Worm (Caenorhabditis elegans) whole organism, L1 larva: ENCODE measurements around the gene Y53F4B.62.
A peak's percentile ranks its signal among the peaks of the same experiment; 100 is the strongest.

Experiments
- C04F5.9 ChIP-seq: sonication (generic microtip); optimal IDR thresholded peaks from 2 replicates; lab custom pipeline; 2016; ENCODE audit warnings: missing genetic modification characterization, missing compliant biosample characterization
- C16A3.4 ChIP-seq: fragments of 150-350 bp; optimal IDR thresholded peaks from 2 replicates; lab custom pipeline; 2014; ENCODE audit warnings: missing biosample characterization, missing genetic modification characterization
- C34B4.2 ChIP-seq: sonication (generic microtip); optimal IDR thresholded peaks from 2 replicates; lab custom pipeline; 2017; ENCODE audit warnings: mild to moderate bottlenecking, missing genetic modification characterization, missing compliant biosample characterization
- Y116A8C.19 ChIP-seq: sonication (generic microtip); optimal IDR thresholded peaks from 2 replicates; lab custom pipeline; 2016; ENCODE audit warnings: missing compliant biosample characterization, missing genetic modification characterization, borderline replicate concordance
- alr-1 ChIP-seq: fragments of 200-800 bp; sonication (Bioruptor generic); optimal IDR thresholded peaks from 2 replicates; lab custom pipeline; 2018; ENCODE audit warnings: borderline replicate concordance, mild to moderate bottlenecking, missing genetic modification characterization, missing compliant biosample characterization
- aly-2 ChIP-seq: fragments of 150-350 bp; optimal IDR thresholded peaks from 2 replicates; lab custom pipeline; 2014; ENCODE audit warnings: missing biosample characterization, missing genetic modification characterization
- blmp-1 ChIP-seq: fragments of 150-350 bp; optimal IDR thresholded peaks from 2 replicates; lab custom pipeline; 2014; ENCODE audit warnings: missing biosample characterization, missing genetic modification characterization
- ceh-63 ChIP-seq: fragments of 200-800 bp; sonication (Bioruptor generic); optimal IDR thresholded peaks from 2 replicates; lab custom pipeline; 2018; ENCODE audit warnings: mild to moderate bottlenecking, missing genetic modification characterization, missing compliant biosample characterization
- ceh-8 ChIP-seq: fragments of 200-800 bp; sonication (Bioruptor generic); optimal IDR thresholded peaks from 2 replicates; lab custom pipeline; 2018; ENCODE audit warnings: mild to moderate bottlenecking, missing genetic modification characterization, moderate library complexity, missing compliant biosample characterization
- ceh-82 ChIP-seq, 3 experiments: fragments of 150-350 bp in 1 of 3; sonication (generic microtip) in 2 of 3; optimal IDR thresholded peaks; 2 replicates each; lab custom pipeline; 2014 to 2017; ENCODE audit warnings: missing biosample characterization in 3 of 3, missing genetic modification characterization in 3 of 3
- ceh-88 ChIP-seq: fragments of 200-800 bp; sonication (Bioruptor generic); IDR thresholded peaks from 2 replicates; pipeline ENCODE4 v1.3.6; 2022; ENCODE audit warnings: missing genetic modification characterization, missing compliant biosample characterization
- ceh-90 ChIP-seq: sonication (generic microtip); optimal IDR thresholded peaks from 2 replicates; lab custom pipeline; 2016; ENCODE audit warnings: missing genetic modification characterization, missing compliant biosample characterization
- ces-1 ChIP-seq: fragments of 150-350 bp; optimal IDR thresholded peaks from 2 replicates; lab custom pipeline; 2014; ENCODE audit warnings: missing biosample characterization, missing genetic modification reagents, missing genetic modification characterization
- dpl-1 ChIP-seq, 3 experiments: fragments of 150-350 bp in 2 of 3; sonication (generic microtip) in 1 of 3; optimal IDR thresholded peaks; 2 replicates each; lab custom pipeline; 2014 to 2017; ENCODE audit warnings: missing biosample characterization in 3 of 3, missing genetic modification characterization in 3 of 3, missing genetic modification reagents in 3 of 3
- egl-13 ChIP-seq: sonication (generic microtip); optimal IDR thresholded peaks from 2 replicates; lab custom pipeline; 2016; ENCODE audit warnings: missing genotype, missing genetic modification reagents, missing genetic modification characterization, missing compliant biosample characterization
- elt-2 ChIP-seq: sonication (generic microtip); optimal IDR thresholded peaks from 2 replicates; lab custom pipeline; 2016; ENCODE audit warnings: missing genetic modification characterization, mild to moderate bottlenecking, inconsistent platforms, missing compliant biosample characterization, missing genetic modification reagents
- elt-3 ChIP-seq, 6 experiments: fragments of 150-350 bp in 1 of 6; sonication (generic microtip); optimal IDR thresholded peaks; 2 replicates each; lab custom pipeline; 2017 to 2018; ENCODE audit warnings: missing biosample characterization in 6 of 6, missing genetic modification characterization in 6 of 6, inconsistent platforms in 1 of 6
- ets-5 ChIP-seq: fragments of 200-800 bp; sonication (Bioruptor generic); IDR thresholded peaks from 2 replicates; pipeline ENCODE4 v1.3.6; 2022; ENCODE audit warnings: missing genetic modification characterization, missing compliant biosample characterization
- fkh-10 ChIP-seq: sonication (generic microtip); optimal IDR thresholded peaks from 2 replicates; lab custom pipeline; 2017; ENCODE audit warnings: missing biosample characterization, missing genetic modification reagents, missing genetic modification characterization
- fkh-8 ChIP-seq: sonication (generic microtip); optimal IDR thresholded peaks from 2 replicates; lab custom pipeline; 2016; ENCODE audit warnings: mild to moderate bottlenecking, missing genetic modification characterization, missing compliant biosample characterization
- fos-1 ChIP-seq: fragments of 150-350 bp; optimal IDR thresholded peaks from 2 replicates; lab custom pipeline; 2014; ENCODE audit warnings: missing biosample characterization, missing genetic modification characterization
- hlh-17 ChIP-seq: fragments of 200-800 bp; sonication (Bioruptor generic); optimal IDR thresholded peaks from 2 replicates; lab custom pipeline; 2018; ENCODE audit warnings: missing genetic modification characterization, mild to moderate bottlenecking, missing compliant biosample characterization, moderate library complexity, borderline replicate concordance
- lin-13 ChIP-seq: fragments of 150-350 bp; optimal IDR thresholded peaks from 2 replicates; lab custom pipeline; 2014; ENCODE audit warnings: missing biosample characterization, missing genetic modification reagents, missing genetic modification characterization
- lin-15B ChIP-seq: fragments of 150-350 bp; sonication (generic microtip); optimal IDR thresholded peaks from 3 replicates; lab custom pipeline; 2014; ENCODE audit warnings: missing biosample characterization, missing genetic modification characterization
- lin-35 ChIP-seq, 2 experiments: fragments of 150-350 bp; optimal IDR thresholded peaks; 2 replicates each; lab custom pipeline; 2014; ENCODE audit warnings: missing biosample characterization in 2 of 2, missing genetic modification characterization in 2 of 2, missing genetic modification reagents in 2 of 2
- lin-39 ChIP-seq: fragments of 150-350 bp; optimal IDR thresholded peaks from 2 replicates; lab custom pipeline; 2014; ENCODE audit warnings: missing biosample characterization, missing genetic modification reagents, missing genetic modification characterization
- lir-3 ChIP-seq: sonication (generic microtip); optimal IDR thresholded peaks from 2 replicates; lab custom pipeline; 2016; ENCODE audit warnings: mild to moderate bottlenecking, missing genetic modification characterization, moderate library complexity, missing compliant biosample characterization; ENCODE audit not compliant: poor library complexity
- lsy-2 ChIP-seq, 2 experiments: fragments of 150-350 bp; optimal IDR thresholded peaks; 2 replicates each; lab custom pipeline; 2014; ENCODE audit warnings: missing biosample characterization in 2 of 2, missing genetic modification characterization in 2 of 2
- mep-1 ChIP-seq: fragments of 150-350 bp; optimal IDR thresholded peaks from 2 replicates; lab custom pipeline; 2014; ENCODE audit warnings: missing biosample characterization, missing genetic modification characterization
- nhr-11 ChIP-seq: fragments of 150-350 bp; optimal IDR thresholded peaks from 2 replicates; lab custom pipeline; 2014; ENCODE audit warnings: missing biosample characterization, missing genetic modification characterization
- nhr-12 ChIP-seq: sonication (generic microtip); optimal IDR thresholded peaks from 2 replicates; lab custom pipeline; 2017; ENCODE audit warnings: missing biosample characterization, missing genetic modification characterization
- nhr-20 ChIP-seq: sonication (generic microtip); optimal IDR thresholded peaks from 2 replicates; lab custom pipeline; 2016; ENCODE audit warnings: mild to moderate bottlenecking, missing genetic modification characterization, missing compliant biosample characterization
- nhr-47 ChIP-seq: sonication (generic microtip); optimal IDR thresholded peaks from 2 replicates; lab custom pipeline; 2016; ENCODE audit warnings: mild to moderate bottlenecking, missing genetic modification characterization, moderate library complexity, missing compliant biosample characterization
- nhr-71 ChIP-seq: sonication (generic microtip); optimal IDR thresholded peaks from 2 replicates; lab custom pipeline; 2016; ENCODE audit warnings: mild to moderate bottlenecking, missing genetic modification characterization, moderate library complexity, missing compliant biosample characterization
- nhr-76 ChIP-seq: sonication (generic microtip); optimal IDR thresholded peaks from 2 replicates; lab custom pipeline; 2017; ENCODE audit warnings: missing biosample characterization, missing genetic modification characterization
- nhr-77 ChIP-seq: fragments of 150-350 bp; optimal IDR thresholded peaks from 2 replicates; lab custom pipeline; 2014; ENCODE audit warnings: missing biosample characterization, missing genetic modification characterization
- nhr-84 ChIP-seq: sonication (generic microtip); optimal IDR thresholded peaks from 2 replicates; lab custom pipeline; 2017; ENCODE audit warnings: missing biosample characterization, missing genetic modification characterization
- nhr-85 ChIP-seq: sonication (generic microtip); peaks from one replicate; lab custom pipeline; 2016; ENCODE audit warnings: missing genetic modification characterization, inconsistent platforms, missing compliant biosample characterization
- nhr-90 ChIP-seq: sonication (generic microtip); optimal IDR thresholded peaks from 2 replicates; lab custom pipeline; 2016; ENCODE audit warnings: mild to moderate bottlenecking, missing genetic modification characterization, missing compliant biosample characterization; ENCODE audit not compliant: poor library complexity
- pqm-1 ChIP-seq: sonication (generic microtip); optimal IDR thresholded peaks from 3 replicates; lab custom pipeline; 2017; ENCODE audit warnings: missing biosample characterization, missing genetic modification characterization
- snpc-4 ChIP-seq: fragments of 150-350 bp; optimal IDR thresholded peaks from 2 replicates; lab custom pipeline; 2014; ENCODE audit warnings: missing biosample characterization, missing genetic modification characterization
- snu-23 ChIP-seq: sonication (generic microtip); optimal IDR thresholded peaks from 2 replicates; lab custom pipeline; 2016; ENCODE audit warnings: missing genetic modification characterization, missing compliant biosample characterization
- sptf-1 ChIP-seq: fragments of 150-350 bp; optimal IDR thresholded peaks from 2 replicates; lab custom pipeline; 2014; ENCODE audit warnings: missing biosample characterization, missing genetic modification characterization
- sup-37 ChIP-seq: fragments of 200-800 bp; sonication (Bioruptor generic); optimal IDR thresholded peaks from 2 replicates; lab custom pipeline; 2018; ENCODE audit warnings: mild to moderate bottlenecking, missing genetic modification characterization, missing compliant biosample characterization
- swsn-7 ChIP-seq: sonication (generic microtip); optimal IDR thresholded peaks from 2 replicates; lab custom pipeline; 2016; ENCODE audit warnings: missing genetic modification characterization, missing compliant biosample characterization
- tbx-2 ChIP-seq: sonication (generic microtip); optimal IDR thresholded peaks from 2 replicates; lab custom pipeline; 2016; ENCODE audit warnings: missing genetic modification characterization, missing compliant biosample characterization
- unc-62 ChIP-seq: fragments of 150-350 bp; optimal IDR thresholded peaks from 2 replicates; lab custom pipeline; 2014; ENCODE audit warnings: missing biosample characterization, missing genetic modification reagents, missing genetic modification characterization
- vab-15 ChIP-seq: sonication (generic microtip); optimal IDR thresholded peaks from 2 replicates; lab custom pipeline; 2017; ENCODE audit warnings: missing genotype, mild to moderate bottlenecking, missing genetic modification characterization, missing compliant biosample characterization
- ztf-11 ChIP-seq, 2 experiments: sonication (generic microtip); optimal IDR thresholded peaks; 2 replicates each; lab custom pipeline; 2016 to 2017; ENCODE audit warnings: missing genetic modification characterization in 2 of 2, missing biosample characterization in 1 of 2, missing compliant biosample characterization in 1 of 2

The Y53F4B.62 gene

DNA sequence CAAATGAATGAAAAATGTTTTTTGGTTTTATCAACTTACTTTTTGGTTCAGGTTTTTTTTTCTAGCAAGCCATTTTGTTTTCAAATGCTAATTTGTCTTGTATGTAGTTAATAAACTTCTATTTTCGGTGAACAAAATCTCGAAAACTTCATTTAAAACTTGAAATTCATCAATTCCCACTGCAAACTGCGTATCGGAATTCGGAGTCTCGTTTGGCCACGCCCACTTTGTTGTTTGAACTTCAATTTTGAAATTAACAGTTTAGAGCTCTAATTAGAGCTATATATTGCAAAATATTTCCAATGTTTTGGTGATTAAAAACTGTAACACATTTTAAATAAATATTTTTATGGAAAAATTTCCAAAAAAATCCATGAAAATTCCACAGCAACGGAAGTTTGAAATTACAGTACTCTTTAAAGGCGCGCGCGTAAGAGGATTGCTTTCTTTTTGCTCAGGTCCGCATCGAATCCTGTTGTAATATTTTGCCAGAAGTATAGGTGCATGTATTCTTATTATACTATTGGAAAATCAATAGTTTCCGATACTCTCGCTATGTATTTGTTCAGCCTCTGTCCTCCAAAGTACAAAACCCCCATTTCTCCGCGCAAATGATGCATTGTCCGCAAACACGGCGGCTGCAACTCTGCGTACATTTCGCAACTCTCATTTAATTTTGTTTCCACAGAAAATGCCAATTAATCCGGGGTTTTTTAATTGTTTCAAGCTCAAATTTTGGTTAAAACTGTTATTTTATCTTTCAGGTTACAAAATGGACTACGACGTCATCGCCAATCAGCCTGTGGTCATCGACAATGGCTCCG, 10.7 kb downstream of the Y53F4B.62 start, which contains the start of gene arp-1 (continued):
- TF ChIP-seq ceh-82 (tag; optimal IDR thresholded peaks at IDR 0.05; lab: Kevin White, UChicago) (peak; percentile 50 to 63 (median 52)), aly-2 (tag; lab: Kevin White, UChicago) (no peak), ceh-8 (GFP tag; lab: Kevin White, UChicago) (no peak), dpl-1 (GFP tag; optimal IDR thresholded peaks at IDR 0.05; lab: Kevin White, UChicago) (peak; percentile 61 to 68 (median 68)), mep-1 (tag; lab: Kevin White, UChicago) (peak; percentile 63), ceh-88 (GFP tag; lab: Robert Waterston, UW) (no peak), nhr-71 (peak; percentile 41), nhr-47 (tag; lab: Kevin White, UChicago) (peak; percentile 34), nhr-12 (tag; lab: Kevin White, UChicago) (no peak), nhr-77 (peak; percentile 76), nhr-85 (tag; lab: Kevin White, UChicago) (no peak), ceh-63 (GFP tag; lab: Kevin White, UChicago) (no peak), Y116A8C.19 (tag; lab: Kevin White, UChicago) (no peak), lin-13 (GFP tag; lab: Kevin White, UChicago) (peak; percentile 21), nhr-84 (tag; lab: Kevin White, UChicago) (no peak), pqm-1 (tag; lab: Kevin White, UChicago) (no peak), hlh-17 (no peak), lin-35 (GFP tag; optimal IDR thresholded peaks at IDR 0.05; lab: Kevin White, UChicago) (peak; percentile 73 to 77), sptf-1 (tag; lab: Kevin White, UChicago) (no peak), unc-62 (GFP tag; lab: Kevin White, UChicago) (no peak), lin-39 (no peak), sup-37 (GFP tag; lab: Kevin White, UChicago) (no peak), fkh-8 (tag; lab: Kevin White, UChicago) (no peak), vab-15 (tag; lab: Kevin White, UChicago) (no peak), fos-1 (tag; lab: Kevin White, UChicago) (no peak), nhr-11 (tag; lab: Kevin White, UChicago) (no peak), C34B4.2 (tag; lab: Kevin White, UChicago) (no peak), C16A3.4 (tag; lab: Kevin White, UChicago) (peak; percentile 75), ztf-11 (tag; optimal IDR thresholded peaks at IDR 0.05; lab: Kevin White, UChicago) (no peak), nhr-90 (tag; lab: Kevin White, UChicago) (no peak), ceh-90 (tag; lab: Kevin White, UChicago) (no peak), tbx-2 (peak; percentile 20), alr-1 (tag; lab: Kevin White, UChicago) (no peak)
- TF ChIP-seq, all 84 proteins: peak for 28

DNA sequence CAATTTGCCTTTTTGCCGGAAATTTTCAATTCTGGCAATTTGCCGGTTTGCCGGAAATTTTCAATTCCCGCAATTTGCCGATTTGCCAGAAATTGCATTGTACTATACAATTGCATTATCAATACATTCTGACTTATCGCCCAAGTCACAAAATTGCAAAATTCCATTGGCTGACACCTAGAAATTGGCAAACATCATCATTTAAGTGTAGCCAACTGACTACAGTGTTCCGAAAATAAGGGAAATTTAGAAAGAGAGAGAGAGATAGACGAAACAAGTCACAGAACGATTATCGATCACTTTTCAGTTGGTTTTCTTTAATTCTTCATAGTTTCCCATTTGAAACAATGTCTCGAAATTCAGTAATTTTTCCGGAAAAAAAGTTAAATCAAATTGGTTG, 19.1 kb downstream of the Y53F4B.62 start:
- TF ChIP-seq nhr-20 (peak; percentile 86), C04F5.9 (tag; lab: Kevin White, UChicago) (no peak), snpc-4 (tag; lab: Kevin White, UChicago) (no peak), ztf-11 (tag; optimal IDR thresholded peaks at IDR 0.05; lab: Kevin White, UChicago) (no peak), lin-15B (tag; lab: Kevin White, UChicago) (no peak), blmp-1 (peak; percentile 72), lsy-2 (tag; optimal IDR thresholded peaks at IDR 0.05; lab: Kevin White, UChicago) (no peak), ets-5 (no peak), ces-1 (no peak), nhr-90 (tag; lab: Kevin White, UChicago) (peak; percentile 12), fkh-10 (GFP tag; lab: Kevin White, UChicago) (no peak), dpl-1 (GFP tag; optimal IDR thresholded peaks at IDR 0.05; lab: Kevin White, UChicago) (no peak), unc-62 (GFP tag; lab: Kevin White, UChicago) (no peak), nhr-12 (tag; lab: Kevin White, UChicago) (no peak), nhr-76 (tag; lab: Kevin White, UChicago) (no peak), egl-13 (tag; lab: Kevin White, UChicago) (no peak), C16A3.4 (tag; lab: Kevin White, UChicago) (peak; percentile 0), elt-3 (tag; optimal IDR thresholded peaks at IDR 0.05; lab: Kevin White, UChicago) (peak in 1 of 6 experiments; percentile 4), nhr-85 (tag; lab: Kevin White, UChicago) (peak; percentile 59), elt-2 (tag; lab: Kevin White, UChicago) (peak; percentile 60), swsn-7 (tag; lab: Kevin White, UChicago) (no peak), lir-3 (no peak), snu-23 (peak; percentile 50), lin-13 (GFP tag; lab: Kevin White, UChicago) (no peak)
